Worm (Caenorhabditis elegans) whole organism, mixed stage, embryonic: ENCODE data around the gene him-6.

Experiments
- elt-1 ChIP-seq: sonication (generic microtip); optimal IDR thresholded peaks from 2 replicates; lab custom pipeline; 2017; ENCODE audit warnings: missing genetic modification characterization, mild to moderate bottlenecking, missing compliant biosample characterization, antibody characterized with exemption, moderate library complexity, borderline replicate concordance; ENCODE audit not compliant: insufficient read depth
- ham-2 ChIP-seq: fragments of 200-800 bp; sonication (Bioruptor generic); optimal IDR thresholded peaks from 2 replicates; lab custom pipeline; 2018; ENCODE audit warnings: mild to moderate bottlenecking, missing genetic modification characterization, missing compliant biosample characterization
- hlh-1 ChIP-seq: fragments of 150-350 bp; optimal IDR thresholded peaks from 2 replicates; lab custom pipeline; 2014; ENCODE audit warnings: missing biosample characterization, missing genetic modification reagents, missing genetic modification characterization
- lin-32 ChIP-seq: fragments of 200-800 bp; sonication (Bioruptor generic); optimal IDR thresholded peaks from 2 replicates; lab custom pipeline; 2018; ENCODE audit warnings: mild to moderate bottlenecking, missing genetic modification characterization, missing compliant biosample characterization
- lsy-2 ChIP-seq: fragments of 150-350 bp; optimal IDR thresholded peaks from 2 replicates; lab custom pipeline; 2014; ENCODE audit warnings: missing biosample characterization, missing genetic modification characterization
- nhr-12 ChIP-seq: fragments of 150-350 bp; optimal IDR thresholded peaks from 2 replicates; lab custom pipeline; 2014; ENCODE audit warnings: missing biosample characterization, missing genetic modification characterization
- nhr-28 ChIP-seq: fragments of 150-350 bp; optimal IDR thresholded peaks from 2 replicates; lab custom pipeline; 2014; ENCODE audit warnings: missing biosample characterization, missing genetic modification characterization
- snpc-4 ChIP-seq: fragments of 150-350 bp; optimal IDR thresholded peaks from 2 replicates; lab custom pipeline; 2014; ENCODE audit warnings: missing biosample characterization, missing genetic modification characterization
- unc-39 ChIP-seq: fragments of 150-350 bp; optimal IDR thresholded peaks from 2 replicates; lab custom pipeline; 2014; ENCODE audit warnings: missing biosample characterization, missing genetic modification characterization

DNA sequence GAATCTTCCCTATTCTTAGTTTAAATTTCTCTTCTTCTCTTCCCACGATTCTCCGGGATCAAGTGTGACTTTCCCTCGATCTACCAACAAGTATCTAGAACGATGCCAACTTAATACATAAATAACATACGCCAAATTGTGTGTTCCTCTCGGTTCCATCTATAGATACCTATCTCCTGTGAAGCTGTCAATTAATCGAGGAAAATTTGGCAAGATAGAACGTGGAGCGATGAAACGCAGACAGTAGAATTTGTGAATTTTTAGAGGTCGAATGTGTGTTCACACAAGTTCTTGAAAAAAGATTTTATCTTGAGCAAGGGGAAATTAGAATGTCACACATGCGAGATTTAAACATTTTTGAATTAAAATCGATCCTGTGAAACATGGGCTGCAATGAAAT, 40.9 kb downstream of the him-6 start:
- no peak for TF ChIP-seq lsy-2 (tag; lab: Kevin White, UChicago)
- no peak for TF ChIP-seq lin-32 (GFP tag; lab: Kevin White, UChicago)
- TF ChIP-seq hlh-1: no peak
- TF ChIP-seq nhr-12 (tag; lab: Kevin White, UChicago): no peak
- TF ChIP-seq elt-1 (tag; lab: Kevin White, UChicago): no peak
- no peak for TF ChIP-seq nhr-28 (tag; lab: Kevin White, UChicago)
- no peak for TF ChIP-seq ham-2 (GFP tag; lab: Kevin White, UChicago)
- no peak for TF ChIP-seq snpc-4 (tag; lab: Kevin White, UChicago)
- no peak for TF ChIP-seq unc-39 (tag; lab: Kevin White, UChicago)
